Fruit fly (Drosophila melanogaster): ENCODE data around the gene CG43235.

DNA sequence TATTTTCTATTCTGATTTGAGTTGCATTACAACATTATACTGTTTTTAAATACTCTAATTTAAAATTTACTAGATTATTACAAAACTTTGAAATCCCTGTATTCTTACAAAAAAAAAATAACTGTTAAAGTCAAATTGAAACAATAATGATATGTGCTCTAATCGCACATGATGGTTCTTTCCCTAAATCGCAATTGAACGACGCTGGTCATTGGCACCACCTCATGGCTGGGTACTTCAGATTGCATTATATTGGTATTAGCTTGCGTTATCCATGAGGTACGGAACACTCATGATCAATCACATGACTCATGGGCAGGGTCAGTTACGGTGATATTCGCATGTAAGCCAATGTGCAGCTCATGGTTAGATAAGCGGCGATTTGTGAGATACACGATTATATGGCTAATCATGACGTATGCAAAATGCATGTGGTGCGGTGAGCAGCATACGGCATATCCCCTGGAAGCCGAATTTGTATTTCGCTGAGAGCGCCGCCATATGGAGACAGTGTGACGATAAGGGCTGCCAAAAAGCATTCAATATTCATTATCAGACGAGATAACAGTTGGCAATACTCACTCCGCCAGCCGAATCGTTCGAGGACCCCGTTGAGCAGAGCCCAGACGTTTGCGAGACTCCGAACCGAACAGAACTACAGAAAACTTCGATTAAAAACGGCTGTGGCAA is 14.6 kb upstream of the CG43235 start:
- TF ChIP-seq kay (GFP tag; optimal IDR thresholded peaks at IDR 0.05) (no peak), ttk (GFP tag; IDR thresholded peaks at IDR 0.05) (no peak), Elba2 (GFP tag; optimal IDR thresholded peaks at IDR 0.05) (no peak)
